Worm (Caenorhabditis elegans): ENCODE data around the gene ttbk-3.

DNA sequence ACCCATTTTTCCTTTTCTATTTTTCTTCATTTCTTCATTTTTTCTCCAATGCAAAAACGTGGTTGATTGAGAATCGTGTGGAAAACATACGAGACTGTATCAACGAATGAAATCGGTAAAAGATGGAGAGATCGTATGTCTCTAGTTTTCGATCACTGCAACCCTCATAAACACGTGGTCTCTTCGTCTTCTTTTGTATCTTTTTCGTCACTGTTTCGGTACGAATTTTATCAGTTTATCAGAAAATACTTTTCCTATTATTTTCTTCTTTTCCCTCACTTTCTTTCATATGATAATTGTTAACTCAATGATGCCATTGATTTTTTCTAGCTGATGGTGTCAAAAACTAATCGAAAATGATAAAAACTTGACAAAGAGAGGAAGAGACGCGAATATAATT lies 14.1 kb downstream of the ttbk-3 start:
- no peak for TF ChIP-seq gmeb-2 (tag; optimal IDR thresholded peaks at IDR 0.05)
- TF ChIP-seq npax-4 (tag; optimal IDR thresholded peaks at IDR 0.05) = no peak
- no peak for TF ChIP-seq ceh-31 (tag; optimal IDR thresholded peaks at IDR 0.05)
- TF ChIP-seq ets-4 (tag; optimal IDR thresholded peaks at IDR 0.05) = no peak
- TF ChIP-seq ama-1 (optimal IDR thresholded peaks at IDR 0.05) = no peak
- TF ChIP-seq zip-5 (tag; optimal IDR thresholded peaks at IDR 0.05) = no peak
- no peak for TF ChIP-seq tbx-2 (tag; optimal IDR thresholded peaks at IDR 0.05)
- no peak for TF ChIP-seq pha-4 (tag; optimal IDR thresholded peaks at IDR 0.05)
- no peak for TF ChIP-seq rnt-1 (tag; optimal IDR thresholded peaks at IDR 0.05)
- TF ChIP-seq nhr-11 (tag; optimal IDR thresholded peaks at IDR 0.05) = no peak
